Fruit fly (Drosophila melanogaster): ENCODE results near the gene KrT95D.
A peak's percentile ranks its signal among the peaks of the same experiment; 100 is the strongest.

KrT95D gene

DNA sequence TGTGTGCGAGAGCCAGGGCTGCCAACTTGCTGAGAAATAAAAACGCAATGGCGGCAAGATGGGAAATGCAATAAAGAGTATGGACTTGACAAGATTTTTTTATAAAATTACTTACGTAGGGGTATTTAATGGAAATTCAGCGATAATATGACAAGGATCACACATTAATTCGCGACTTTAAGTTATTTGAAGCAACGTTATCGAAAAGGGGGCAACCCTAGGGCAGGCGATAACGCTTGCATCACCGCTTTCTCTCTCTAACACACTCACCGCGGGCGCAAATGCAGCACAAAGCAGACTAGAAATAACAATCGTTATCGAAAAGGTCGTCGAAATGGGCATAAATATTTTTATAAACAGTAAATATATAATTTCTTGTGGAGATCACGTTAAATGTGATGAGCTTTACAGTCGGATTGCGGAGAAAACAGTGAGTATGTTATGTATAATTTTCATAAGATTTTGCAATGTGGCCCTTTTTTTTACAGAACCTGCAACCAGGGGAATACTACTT is 16.4 kb upstream of the KrT95D start, which contains the start of gene Rox8:
Rox8 (minus strand) TSS at position 268 of the 514 bp plus-strand sequence.
- no peak for TF ChIP-seq CG4496 (GFP tag; IDR thresholded peaks at IDR 0.05)
- TF ChIP-seq Pif1B (GFP tag; optimal IDR thresholded peaks at IDR 0.05): no peak
- no peak for TF ChIP-seq CG10348 (GFP tag; IDR thresholded peaks at IDR 0.05)
- TF ChIP-seq gl (tag; optimal IDR thresholded peaks at IDR 0.05): no peak
- peak; percentile 8; the same call in 1 of the 2 replicates for TF ChIP-seq Ets98B (GFP tag; IDR thresholded peaks at IDR 0.05)
- 0 out of 3 replicates have a peak, but pooled peaks have one; percentile 42 for TF ChIP-seq fd96Ca (GFP tag; IDR thresholded peaks at IDR 0.05)
- peak; percentile 59 for TF ChIP-seq CG8159 (tag; optimal IDR thresholded peaks at IDR 0.05)
- no peak for TF ChIP-seq CG8301 (tag; optimal IDR thresholded peaks at IDR 0.05)
- no peak for TF ChIP-seq CG17806 (tag; optimal IDR thresholded peaks at IDR 0.05)
- TF ChIP-seq CG32121 (GFP tag; IDR thresholded peaks at IDR 0.05): peak; percentile 31; the same call in 1 of the 2 replicates
- no peak for TF ChIP-seq D1 (tag; optimal IDR thresholded peaks at IDR 0.05)
- no peak for TF ChIP-seq CG9948 (tag; optimal IDR thresholded peaks at IDR 0.05)
- TF ChIP-seq CG34367 (tag; optimal IDR thresholded peaks at IDR 0.05): peak; percentile 1
- peak; percentile 51 for TF ChIP-seq Pif1A (GFP tag; optimal IDR thresholded peaks at IDR 0.05)
- TF ChIP-seq CG14655 (GFP tag; optimal IDR thresholded peaks at IDR 0.05): no peak
- no peak for TF ChIP-seq CG13204 (GFP tag; optimal IDR thresholded peaks at IDR 0.05)
- TF ChIP-seq CG12605 (GFP tag; IDR thresholded peaks at IDR 0.05): no peak
- TF ChIP-seq CG15710 (tag; optimal IDR thresholded peaks at IDR 0.05): peak; percentile 58
- TF ChIP-seq EcR (GFP tag; optimal IDR thresholded peaks at IDR 0.05): peak; percentile 38
- no peak for TF ChIP-seq rn (GFP tag; IDR thresholded peaks at IDR 0.05)
- peak; percentile 13 for TF ChIP-seq Snoo (tag; optimal IDR thresholded peaks at IDR 0.05)

DNA sequence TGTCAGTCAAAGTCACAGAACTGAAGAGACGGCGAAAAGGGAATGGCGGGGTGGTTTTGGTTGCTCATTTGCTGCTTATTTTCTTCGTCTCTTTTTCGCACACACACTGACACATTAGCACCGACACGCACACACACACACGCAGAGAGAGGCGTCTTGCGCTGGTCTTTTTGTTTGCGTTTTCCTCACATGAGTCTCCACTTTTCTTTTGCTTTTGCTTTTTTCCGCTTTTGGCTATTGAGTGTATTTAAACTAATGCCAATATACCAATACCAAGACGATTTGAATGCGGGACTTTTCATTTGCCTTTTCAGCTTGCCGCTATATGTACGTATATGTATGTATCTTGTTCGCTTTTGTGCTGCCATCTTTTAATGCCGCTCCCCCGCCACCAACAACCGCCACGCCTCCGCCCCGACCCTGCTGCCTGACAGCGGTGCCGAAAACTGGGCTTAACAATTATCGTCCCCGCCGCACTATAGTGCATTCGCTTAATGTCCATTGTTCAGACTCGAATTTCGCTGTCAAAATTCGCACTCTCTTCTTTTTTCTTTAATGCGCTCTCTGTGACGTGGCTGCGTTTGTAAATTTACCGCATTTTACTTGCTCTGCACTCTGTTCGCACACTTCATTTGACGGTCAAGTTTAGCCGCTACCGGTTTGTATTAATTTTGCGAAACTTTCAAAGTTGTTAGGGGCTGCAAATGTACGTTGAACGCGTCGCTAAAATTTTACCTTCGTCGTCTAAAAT is 15.8 kb upstream of the KrT95D start, which contains the start of gene CG5986:
CG5986 (plus strand) TSS at position 565 of the 751 bp plus-strand sequence.
- TF ChIP-seq Ets98B (GFP tag; IDR thresholded peaks at IDR 0.05) (peak; percentile 65), CG34367 (tag; optimal IDR thresholded peaks at IDR 0.05) (peak; percentile 13), CG4496 (GFP tag; IDR thresholded peaks at IDR 0.05) (peak; percentile 72; the same call in 2 of the 3 replicates), CG32121 (GFP tag; IDR thresholded peaks at IDR 0.05) (peak; percentile 73), CG8301 (tag; optimal IDR thresholded peaks at IDR 0.05) (peak; percentile 31), CG12605 (GFP tag; IDR thresholded peaks at IDR 0.05) (peak; percentile 28; the same call in 1 of the 2 replicates), fd96Ca (GFP tag; IDR thresholded peaks at IDR 0.05) (peak; percentile 55; the same call in 2 of the 3 replicates), CG17806 (tag; optimal IDR thresholded peaks at IDR 0.05) (no peak), CG15710 (tag; optimal IDR thresholded peaks at IDR 0.05) (peak; percentile 12), D1 (tag; optimal IDR thresholded peaks at IDR 0.05) (no peak), rn (GFP tag; IDR thresholded peaks at IDR 0.05) (no peak), CG13204 (GFP tag; optimal IDR thresholded peaks at IDR 0.05) (no peak), CG9948 (tag; optimal IDR thresholded peaks at IDR 0.05) (no peak)

DNA sequence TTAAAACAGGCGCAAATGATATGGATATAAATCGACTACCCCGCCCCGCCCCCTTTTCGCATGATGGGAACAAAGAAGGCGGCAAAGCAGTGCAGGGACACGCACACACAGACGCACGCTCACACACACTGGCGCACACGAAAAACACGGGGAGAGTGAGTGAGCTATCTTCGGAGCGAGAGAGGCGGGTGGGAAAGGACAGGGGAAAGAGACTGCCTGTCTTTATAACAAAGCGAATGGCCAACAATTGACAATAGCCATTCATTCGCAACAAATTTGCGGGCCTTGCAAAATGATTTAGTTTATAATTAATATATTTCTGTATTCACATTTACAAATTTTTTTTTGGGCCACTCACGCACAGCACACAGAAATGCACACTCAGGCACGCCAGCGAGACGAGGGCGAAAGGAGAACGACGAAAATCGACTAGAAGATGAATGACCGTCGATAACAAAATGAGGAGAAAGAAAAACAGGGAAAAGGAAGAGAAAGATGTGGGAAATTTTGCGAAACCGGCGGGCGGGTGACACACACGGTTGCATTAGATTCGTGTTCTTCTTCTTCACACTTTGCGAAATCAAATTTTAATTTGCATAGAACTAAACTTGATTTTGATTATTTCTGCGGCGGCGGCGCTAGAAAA is 15.1 kb upstream of the KrT95D start:
- TF ChIP-seq Pif1A (GFP tag; optimal IDR thresholded peaks at IDR 0.05) (peak; percentile 16), CG8159 (tag; optimal IDR thresholded peaks at IDR 0.05) (no peak), CG14655 (GFP tag; optimal IDR thresholded peaks at IDR 0.05) (no peak), CG4496 (GFP tag; IDR thresholded peaks at IDR 0.05) (no peak), Pif1B (GFP tag; optimal IDR thresholded peaks at IDR 0.05) (peak; percentile 1), CG12605 (GFP tag; IDR thresholded peaks at IDR 0.05) (no peak), CG34367 (tag; optimal IDR thresholded peaks at IDR 0.05) (no peak), gl (tag; optimal IDR thresholded peaks at IDR 0.05) (no peak), CG9948 (tag; optimal IDR thresholded peaks at IDR 0.05) (no peak), rn (GFP tag; IDR thresholded peaks at IDR 0.05) (no peak), CG17806 (tag; optimal IDR thresholded peaks at IDR 0.05) (no peak), Snoo (tag; optimal IDR thresholded peaks at IDR 0.05) (no peak), fd96Ca (GFP tag; IDR thresholded peaks at IDR 0.05) (peak; percentile 24; the same call in 1 of the 3 replicates), Ets98B (GFP tag; IDR thresholded peaks at IDR 0.05) (peak; percentile 33), CG32121 (GFP tag; IDR thresholded peaks at IDR 0.05) (no peak), EcR (GFP tag; optimal IDR thresholded peaks at IDR 0.05) (peak; percentile 77), CG13204 (GFP tag; optimal IDR thresholded peaks at IDR 0.05) (peak; percentile 13)

DNA sequence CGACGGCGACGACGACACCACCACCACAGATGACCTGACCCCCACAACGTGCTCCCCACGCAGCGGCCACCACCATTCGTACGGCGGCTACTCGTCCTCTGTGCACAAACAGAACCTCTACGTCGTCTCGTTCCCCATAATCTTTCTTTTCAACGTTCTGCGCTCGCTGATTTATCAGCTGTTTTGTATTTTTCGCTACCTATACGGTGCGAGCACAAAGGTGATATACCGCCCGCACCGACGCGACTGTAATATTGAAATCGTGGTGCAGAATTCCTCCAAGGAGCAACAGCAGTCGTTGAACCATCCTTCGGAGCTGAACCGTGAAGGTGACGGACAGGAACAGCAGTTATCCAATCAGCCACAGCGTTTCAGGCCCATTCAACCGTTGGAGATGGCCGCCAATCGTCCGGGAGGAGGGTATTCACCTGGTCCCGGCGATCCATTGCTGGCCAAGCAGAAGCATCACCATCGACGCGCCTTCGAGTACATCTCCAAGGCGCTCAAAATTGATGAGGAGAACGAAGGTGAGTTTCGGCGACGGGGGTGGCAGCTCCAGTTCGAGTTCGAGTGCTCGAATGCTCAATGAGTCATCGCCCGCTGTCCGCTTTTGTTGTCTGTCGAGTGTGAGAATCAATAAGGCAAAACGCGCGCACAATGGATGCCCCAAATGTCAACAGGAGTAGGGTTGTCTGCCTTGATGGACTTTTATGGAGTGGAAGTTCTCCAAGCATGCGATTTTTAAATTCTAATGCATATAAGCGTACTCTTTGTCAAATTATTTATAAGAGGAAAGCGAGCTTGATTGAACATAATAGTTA is 7.3 kb upstream of the KrT95D start, which contains the start of gene Miro:
Miro (minus strand) TSS at position 112 of the 821 bp plus-strand sequence.
- TF ChIP-seq gl (tag; optimal IDR thresholded peaks at IDR 0.05) (peak; percentile 32), Snoo (tag; optimal IDR thresholded peaks at IDR 0.05) (peak; percentile 34), Pif1B (GFP tag; optimal IDR thresholded peaks at IDR 0.05) (no peak), CG13204 (GFP tag; optimal IDR thresholded peaks at IDR 0.05) (peak; percentile 51), fd96Ca (GFP tag; IDR thresholded peaks at IDR 0.05) (no peak), EcR (GFP tag; optimal IDR thresholded peaks at IDR 0.05) (peak; percentile 86)

Measured in whole organism, pupa.